Worm (Caenorhabditis elegans): ENCODE results near the gene F35F11.2.

ce11 chrIV:4030917-4031599 lies 9.0 kb upstream of the F35F11.2 start:
- TF ChIP-seq F13H6.1 (tag; optimal IDR thresholded peaks at IDR 0.05) (no peak), nhr-11 (tag; optimal IDR thresholded peaks at IDR 0.05) (no peak), ceh-48 (tag; optimal IDR thresholded peaks at IDR 0.05) (no peak)

Measured in whole organism, late embryonic.